Worm (Caenorhabditis elegans): ENCODE data around the gene str-149.

str-149 gene

ce11 chrV:16573168-16573567, at the start of gene str-149:
Gene str-149 (plus strand): TSS chrV:16573468.
- TF ChIP-seq W03F9.2 (tag; optimal IDR thresholded peaks at IDR 0.05) (no peak), him-1 (tag; optimal IDR thresholded peaks at IDR 0.05) (no peak), dao-5 (tag; optimal IDR thresholded peaks at IDR 0.05) (no peak)

ce11 chrV:16526858-16527257, 46.4 kb upstream of the str-149 start, which contains the start of gene F36D3.8:
Gene F36D3.8 (plus strand): TSS chrV:16527158.
- TF ChIP-seq him-1 (tag; optimal IDR thresholded peaks at IDR 0.05) (no peak), W03F9.2 (tag; optimal IDR thresholded peaks at IDR 0.05) (no peak), dao-5 (tag; optimal IDR thresholded peaks at IDR 0.05) (no peak)

ce11 chrV:16527796-16528195, 45.5 kb upstream of the str-149 start, which contains the start of gene F36D3.16:
Gene F36D3.16 (plus strand): TSS chrV:16528096.
- TF ChIP-seq dao-5 (tag; optimal IDR thresholded peaks at IDR 0.05) (no peak), W03F9.2 (tag; optimal IDR thresholded peaks at IDR 0.05) (no peak), him-1 (tag; optimal IDR thresholded peaks at IDR 0.05) (no peak)

- TF ChIP-seq him-1 (tag; optimal IDR thresholded peaks at IDR 0.05) (no peak), dao-5 (tag; optimal IDR thresholded peaks at IDR 0.05) (no peak), W03F9.2 (tag; optimal IDR thresholded peaks at IDR 0.05) (no peak)
Measured at ce11 chrV:16534000-16534399, 39.3 kb upstream of the str-149 start, which contains the start of gene cpr-2. Gene cpr-2 (minus strand): TSS chrV:16534100.

- no peak for TF ChIP-seq him-1 (tag; optimal IDR thresholded peaks at IDR 0.05)
- TF ChIP-seq W03F9.2 (tag; optimal IDR thresholded peaks at IDR 0.05) = no peak
Measured at ce11 chrV:16535172-16535571, 38.1 kb upstream of the str-149 start, which contains the start of gene Y32B12B.8. Gene Y32B12B.8 (plus strand): TSS chrV:16535472.

ce11 chrV:16536701-16537100, 36.6 kb upstream of the str-149 start, which contains the start of gene Y32B12B.1:
Gene Y32B12B.1 (plus strand): TSS chrV:16537001.
- TF ChIP-seq dao-5 (tag; optimal IDR thresholded peaks at IDR 0.05) = no peak

- TF ChIP-seq W03F9.2 (tag; optimal IDR thresholded peaks at IDR 0.05) = no peak
- no peak for TF ChIP-seq dao-5 (tag; optimal IDR thresholded peaks at IDR 0.05)
- no peak for TF ChIP-seq him-1 (tag; optimal IDR thresholded peaks at IDR 0.05)
Measured at ce11 chrV:16537908-16538446, 35.3 kb upstream of the str-149 start, which contains the start of gene Y32B12B.2. Gene Y32B12B.2 (plus strand): TSS chrV:16538396.

ce11 chrV:16539666-16540065, 33.6 kb upstream of the str-149 start:
- TF ChIP-seq W03F9.2 (tag; optimal IDR thresholded peaks at IDR 0.05) (no peak), him-1 (tag; optimal IDR thresholded peaks at IDR 0.05) (no peak), dao-5 (tag; optimal IDR thresholded peaks at IDR 0.05) (no peak)

- TF ChIP-seq W03F9.2 (tag; optimal IDR thresholded peaks at IDR 0.05) (no peak), him-1 (tag; optimal IDR thresholded peaks at IDR 0.05) (no peak), dao-5 (tag; optimal IDR thresholded peaks at IDR 0.05) (no peak)
Measured at ce11 chrV:16540657-16541056, 32.6 kb upstream of the str-149 start.

ce11 chrV:16550680-16551079, 22.6 kb upstream of the str-149 start, which contains the start of gene srbc-65:
Gene srbc-65 (plus strand): TSS chrV:16550980.
- TF ChIP-seq dao-5 (tag; optimal IDR thresholded peaks at IDR 0.05) = no peak
- TF ChIP-seq W03F9.2 (tag; optimal IDR thresholded peaks at IDR 0.05) = no peak
- no peak for TF ChIP-seq him-1 (tag; optimal IDR thresholded peaks at IDR 0.05)

- TF ChIP-seq W03F9.2 (tag; optimal IDR thresholded peaks at IDR 0.05) (no peak), dao-5 (tag; optimal IDR thresholded peaks at IDR 0.05) (no peak), him-1 (tag; optimal IDR thresholded peaks at IDR 0.05) (no peak)
Measured at ce11 chrV:16552929-16553328, 20.3 kb upstream of the str-149 start, which contains the start of gene Y32B12B.4. Gene Y32B12B.4 (plus strand): TSS chrV:16553327.

- TF ChIP-seq W03F9.2 (tag; optimal IDR thresholded peaks at IDR 0.05) = no peak
- TF ChIP-seq him-1 (tag; optimal IDR thresholded peaks at IDR 0.05) = no peak
- TF ChIP-seq dao-5 (tag; optimal IDR thresholded peaks at IDR 0.05) = no peak
Measured at ce11 chrV:16565639-16566038, 7.6 kb upstream of the str-149 start, which contains the start of gene sru-45. Gene sru-45 (plus strand): TSS chrV:16565939.

- TF ChIP-seq dao-5 (tag; optimal IDR thresholded peaks at IDR 0.05) = no peak
- TF ChIP-seq W03F9.2 (tag; optimal IDR thresholded peaks at IDR 0.05) = no peak
- no peak for TF ChIP-seq him-1 (tag; optimal IDR thresholded peaks at IDR 0.05)
Measured at ce11 chrV:16568056-16568455, 5.2 kb upstream of the str-149 start.

- TF ChIP-seq him-1 (tag; optimal IDR thresholded peaks at IDR 0.05) (no peak), W03F9.2 (tag; optimal IDR thresholded peaks at IDR 0.05) (no peak), dao-5 (tag; optimal IDR thresholded peaks at IDR 0.05) (no peak)
Measured at ce11 chrV:16570697-16571096, 2.6 kb upstream of the str-149 start, which contains the start of gene nhr-233. Gene nhr-233 (minus strand): TSS chrV:16570797.

- TF ChIP-seq dao-5 (tag; optimal IDR thresholded peaks at IDR 0.05) (no peak), him-1 (tag; optimal IDR thresholded peaks at IDR 0.05) (no peak), W03F9.2 (tag; optimal IDR thresholded peaks at IDR 0.05) (no peak)
Measured at ce11 chrV:16575900-16576299, 2.6 kb downstream of the str-149 start, which contains the start of gene str-151. Gene str-151 (plus strand): TSS chrV:16576200.
